Worm (Caenorhabditis elegans) whole organism, mixed stage, embryonic: ENCODE results near the gene Y94A7B.11.

ENCODE experiments used
- M03D4.4 ChIP-seq: sonication (generic microtip); optimal IDR thresholded peaks from 2 replicates; lab custom pipeline; 2017; ENCODE audit warnings: mild to moderate bottlenecking, missing genetic modification characterization, missing compliant biosample characterization
- bed-3 ChIP-seq: fragments of 200-800 bp; sonication (Bioruptor generic); optimal IDR thresholded peaks from 3 replicates; lab custom pipeline; 2018; ENCODE audit warnings: mild to moderate bottlenecking, missing genetic modification characterization, moderate library complexity, missing compliant biosample characterization
- blmp-1 ChIP-seq: fragments of 150-350 bp; optimal IDR thresholded peaks from 2 replicates; lab custom pipeline; 2014; ENCODE audit warnings: missing biosample characterization, missing genetic modification characterization
- ceh-39 ChIP-seq: fragments of 150-350 bp; optimal IDR thresholded peaks from 2 replicates; lab custom pipeline; 2014; ENCODE audit warnings: missing biosample characterization, missing genetic modification characterization
- ceh-43 ChIP-seq: fragments of 200-800 bp; sonication (Bioruptor generic); optimal IDR thresholded peaks from 2 replicates; lab custom pipeline; 2018; ENCODE audit warnings: mild to moderate bottlenecking, missing genetic modification characterization, moderate library complexity, missing compliant biosample characterization
- ceh-83 ChIP-seq: fragments of 200-800 bp; sonication (Bioruptor generic); optimal IDR thresholded peaks from 2 replicates; lab custom pipeline; 2018; ENCODE audit warnings: mild to moderate bottlenecking, missing genetic modification characterization, missing compliant biosample characterization
- ces-1 ChIP-seq: fragments of 150-350 bp; optimal IDR thresholded peaks from 2 replicates; lab custom pipeline; 2014; ENCODE audit warnings: missing biosample characterization, missing genetic modification reagents, missing genetic modification characterization
- drap-1 ChIP-seq: fragments of 200-800 bp; sonication (Bioruptor generic); optimal IDR thresholded peaks from 3 replicates; lab custom pipeline; 2018; ENCODE audit warnings: mild to moderate bottlenecking, missing genetic modification characterization, missing compliant biosample characterization
- elt-3 ChIP-seq: fragments of 150-350 bp; optimal IDR thresholded peaks from 2 replicates; lab custom pipeline; 2014; ENCODE audit warnings: missing biosample characterization, missing genetic modification characterization
- flh-1 ChIP-seq: fragments of 200-800 bp; sonication (Bioruptor generic); optimal IDR thresholded peaks from 2 replicates; lab custom pipeline; 2018; ENCODE audit warnings: mild to moderate bottlenecking, missing genetic modification characterization, moderate library complexity, missing compliant biosample characterization
- ham-2 ChIP-seq: fragments of 200-800 bp; sonication (Bioruptor generic); optimal IDR thresholded peaks from 2 replicates; lab custom pipeline; 2018; ENCODE audit warnings: mild to moderate bottlenecking, missing genetic modification characterization, missing compliant biosample characterization
- lin-13 ChIP-seq: fragments of 150-350 bp; optimal IDR thresholded peaks from 2 replicates; lab custom pipeline; 2014; ENCODE audit warnings: missing biosample characterization, missing genetic modification characterization
- lin-32 ChIP-seq: fragments of 200-800 bp; sonication (Bioruptor generic); optimal IDR thresholded peaks from 2 replicates; lab custom pipeline; 2018; ENCODE audit warnings: mild to moderate bottlenecking, missing genetic modification characterization, missing compliant biosample characterization
- lsy-2 ChIP-seq: fragments of 150-350 bp; optimal IDR thresholded peaks from 2 replicates; lab custom pipeline; 2014; ENCODE audit warnings: missing biosample characterization, missing genetic modification characterization
- mab-5 ChIP-seq: fragments of 150-350 bp; optimal IDR thresholded peaks from 2 replicates; lab custom pipeline; 2014; ENCODE audit warnings: missing biosample characterization, missing genetic modification characterization
- mep-1 ChIP-seq: fragments of 150-350 bp; optimal IDR thresholded peaks from 2 replicates; lab custom pipeline; 2017; ENCODE audit warnings: missing biosample characterization, missing genetic modification reagents, missing genetic modification characterization, inconsistent platforms
- mls-2 ChIP-seq: sonication (generic microtip); optimal IDR thresholded peaks from 2 replicates; lab custom pipeline; 2016; ENCODE audit warnings: mild to moderate bottlenecking, missing genetic modification characterization, moderate library complexity, missing compliant biosample characterization
- nhr-12 ChIP-seq: fragments of 150-350 bp; optimal IDR thresholded peaks from 2 replicates; lab custom pipeline; 2014; ENCODE audit warnings: missing biosample characterization, missing genetic modification characterization
- nhr-2 ChIP-seq: fragments of 150-350 bp; optimal IDR thresholded peaks from 2 replicates; lab custom pipeline; 2014; ENCODE audit warnings: missing biosample characterization, missing genetic modification characterization
- nhr-237 ChIP-seq: fragments of 150-350 bp; optimal IDR thresholded peaks from 2 replicates; lab custom pipeline; 2014; ENCODE audit warnings: missing biosample characterization, missing genetic modification characterization
- nhr-76 ChIP-seq: sonication (generic microtip); optimal IDR thresholded peaks from 2 replicates; lab custom pipeline; 2017; ENCODE audit warnings: missing biosample characterization, missing genetic modification characterization
- pha-4 ChIP-seq: fragments of 150-350 bp; optimal IDR thresholded peaks from 2 replicates; lab custom pipeline; 2018; ENCODE audit warnings: missing biosample characterization, missing genetic modification reagents, missing genetic modification characterization
- sem-2 ChIP-seq: fragments of 200-800 bp; sonication (Bioruptor generic); optimal IDR thresholded peaks from 2 replicates; lab custom pipeline; 2018; ENCODE audit warnings: mild to moderate bottlenecking, missing genetic modification characterization, missing compliant biosample characterization
- snpc-4 ChIP-seq: fragments of 150-350 bp; optimal IDR thresholded peaks from 2 replicates; lab custom pipeline; 2014; ENCODE audit warnings: missing biosample characterization, missing genetic modification characterization
- sptf-1 ChIP-seq: sonication (generic microtip); optimal IDR thresholded peaks from 2 replicates; lab custom pipeline; 2017; ENCODE audit warnings: mild to moderate bottlenecking, missing genetic modification characterization, moderate library complexity, missing compliant biosample characterization
- tbx-8 ChIP-seq: fragments of 200-800 bp; sonication (Bioruptor generic); optimal IDR thresholded peaks from 2 replicates; lab custom pipeline; 2018; ENCODE audit warnings: mild to moderate bottlenecking, missing genetic modification characterization, moderate library complexity, missing compliant biosample characterization
- unc-120 ChIP-seq: sonication (generic microtip); optimal IDR thresholded peaks from 2 replicates; lab custom pipeline; 2017; ENCODE audit warnings: missing genetic modification characterization, missing compliant biosample characterization; ENCODE audit not compliant: poor library complexity, severe bottlenecking
- unc-39 ChIP-seq: fragments of 150-350 bp; optimal IDR thresholded peaks from 2 replicates; lab custom pipeline; 2014; ENCODE audit warnings: missing biosample characterization, missing genetic modification characterization
- unc-62 ChIP-seq: fragments of 150-350 bp; optimal IDR thresholded peaks from 2 replicates; lab custom pipeline; 2014; ENCODE audit warnings: missing biosample characterization, missing genetic modification reagents, missing genetic modification characterization
- zip-8 ChIP-seq: fragments of 150-350 bp; optimal IDR thresholded peaks from 2 replicates; lab custom pipeline; 2014; ENCODE audit warnings: missing biosample characterization, missing genetic modification characterization
- ztf-11 ChIP-seq: fragments of 150-350 bp; optimal IDR thresholded peaks from 2 replicates; lab custom pipeline; 2014; ENCODE audit warnings: missing biosample characterization, missing genetic modification characterization

Y94A7B.11 gene

ce11 chrV:17800538-17800937 is 1.9 kb downstream of the Y94A7B.11 start, which contains the start of gene srh-287:
srh-287 (plus strand) TSS chrV:17800838.
- TF ChIP-seq nhr-76 (tag; lab: Kevin White, UChicago) = no peak
- TF ChIP-seq drap-1 = no peak
- no peak for TF ChIP-seq ztf-11 (tag; lab: Kevin White, UChicago)
- TF ChIP-seq ham-2 (GFP tag; lab: Kevin White, UChicago) = no peak
- TF ChIP-seq ceh-83 = no peak
- no peak for TF ChIP-seq bed-3
- TF ChIP-seq ceh-39 (tag; lab: Kevin White, UChicago) = no peak
- no peak for TF ChIP-seq nhr-2 (tag; lab: Kevin White, UChicago)
- no peak for TF ChIP-seq ceh-43
- no peak for TF ChIP-seq unc-62
- TF ChIP-seq mab-5 = no peak
- TF ChIP-seq lin-13 (tag; lab: Kevin White, UChicago) = no peak
- TF ChIP-seq pha-4 = no peak
- no peak for TF ChIP-seq ces-1 (GFP tag; lab: Kevin White, UChicago)
- no peak for TF ChIP-seq nhr-237 (tag; lab: Kevin White, UChicago)
- TF ChIP-seq sem-2 (GFP tag; lab: Kevin White, UChicago) = no peak
- no peak for TF ChIP-seq mep-1 (tag; lab: Kevin White, UChicago)
- TF ChIP-seq elt-3 = no peak
- TF ChIP-seq M03D4.4 (tag; lab: Kevin White, UChicago) = no peak
- no peak for TF ChIP-seq zip-8 (tag; lab: Kevin White, UChicago)

ce11 chrV:17798789-17799188 is 3.6 kb downstream of the Y94A7B.11 start, which contains the start of gene srx-18:
srx-18 (minus strand) TSS chrV:17798889.
- TF ChIP-seq mep-1 (tag; lab: Kevin White, UChicago) (no peak), mab-5 (no peak), sem-2 (GFP tag; lab: Kevin White, UChicago) (no peak), unc-39 (tag; lab: Kevin White, UChicago) (no peak), lsy-2 (tag; lab: Kevin White, UChicago) (no peak), ces-1 (GFP tag; lab: Kevin White, UChicago) (no peak), drap-1 (no peak), nhr-237 (tag; lab: Kevin White, UChicago) (no peak), mls-2 (no peak), ceh-83 (no peak), nhr-2 (tag; lab: Kevin White, UChicago) (no peak), elt-3 (no peak), M03D4.4 (tag; lab: Kevin White, UChicago) (no peak), ceh-43 (no peak), lin-32 (GFP tag; lab: Kevin White, UChicago) (no peak), snpc-4 (tag; lab: Kevin White, UChicago) (no peak), nhr-12 (no peak), blmp-1 (tag; lab: Kevin White, UChicago) (no peak)
- TF ChIP-seq, all 35 proteins: peak for 0

ce11 chrV:17795655-17796054 is 6.8 kb downstream of the Y94A7B.11 start, which contains the start of gene srh-288:
srh-288 (minus strand) TSS chrV:17795755.
- TF ChIP-seq ztf-11 (tag; lab: Kevin White, UChicago) (no peak), flh-1 (no peak), ceh-83 (no peak), ceh-43 (no peak), nhr-76 (tag; lab: Kevin White, UChicago) (no peak), pha-4 (no peak), bed-3 (no peak), ceh-39 (tag; lab: Kevin White, UChicago) (no peak), snpc-4 (tag; lab: Kevin White, UChicago) (no peak), unc-62 (no peak), ces-1 (GFP tag; lab: Kevin White, UChicago) (no peak), sptf-1 (tag; lab: Kevin White, UChicago) (no peak), unc-120 (tag; lab: Kevin White, UChicago) (no peak)

- TF ChIP-seq M03D4.4 (tag; lab: Kevin White, UChicago) = no peak
- no peak for TF ChIP-seq ceh-43
- no peak for TF ChIP-seq zip-8 (tag; lab: Kevin White, UChicago)
- TF ChIP-seq unc-120 (tag; lab: Kevin White, UChicago) = no peak
Observed at ce11 chrV:17793986-17794385, 8.4 kb downstream of the Y94A7B.11 start, which contains the start of gene srh-289. srh-289 (minus strand) TSS chrV:17794086.

ce11 chrV:17790191-17790590 is 12.2 kb downstream of the Y94A7B.11 start, which contains the start of gene srh-290:
srh-290 (plus strand) TSS chrV:17790491.
- no peak for TF ChIP-seq nhr-76 (tag; lab: Kevin White, UChicago)
- TF ChIP-seq unc-39 (tag; lab: Kevin White, UChicago) = no peak
- no peak for TF ChIP-seq pha-4
- no peak for TF ChIP-seq ztf-11 (tag; lab: Kevin White, UChicago)
- no peak for TF ChIP-seq ceh-83
- TF ChIP-seq M03D4.4 (tag; lab: Kevin White, UChicago) = no peak
- no peak for TF ChIP-seq mep-1 (tag; lab: Kevin White, UChicago)
- TF ChIP-seq blmp-1 (tag; lab: Kevin White, UChicago) = no peak
- no peak for TF ChIP-seq sptf-1 (tag; lab: Kevin White, UChicago)
- TF ChIP-seq snpc-4 (tag; lab: Kevin White, UChicago) = no peak
- no peak for TF ChIP-seq ceh-43
- no peak for TF ChIP-seq sem-2 (GFP tag; lab: Kevin White, UChicago)
- TF ChIP-seq ceh-39 (tag; lab: Kevin White, UChicago) = no peak
- no peak for TF ChIP-seq flh-1
- no peak for TF ChIP-seq nhr-2 (tag; lab: Kevin White, UChicago)
- no peak for TF ChIP-seq unc-62
- TF ChIP-seq nhr-237 (tag; lab: Kevin White, UChicago) = no peak
- no peak for TF ChIP-seq tbx-8 (GFP tag; lab: Kevin White, UChicago)
- TF ChIP-seq mls-2 = no peak
